Comparison of ENCODE assay signal across 3 fruit fly cellular contexts in the genomic region with DNA sequence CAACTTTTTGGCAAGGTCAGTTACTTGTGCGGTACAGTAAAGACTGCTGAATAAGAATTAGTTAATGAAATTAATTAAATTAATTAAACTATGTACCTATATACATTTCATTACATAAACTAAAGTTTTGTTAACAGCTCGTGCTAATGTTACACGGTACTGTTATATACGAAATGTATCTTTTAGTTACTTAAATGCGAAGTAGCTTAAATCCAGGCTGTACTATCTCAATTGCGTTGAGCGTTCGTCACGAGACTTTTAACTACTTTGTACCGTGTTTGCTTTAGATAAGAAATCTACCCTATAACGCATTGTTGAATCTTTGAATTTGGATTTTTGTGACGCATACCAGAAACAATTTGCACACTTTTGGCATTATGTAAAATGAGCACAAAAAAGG.
TF ChIP-seq lines count a peak whose summit lies in the region.

No protein-coding gene starts in this region.

- TF ChIP-seq CTCF in whole organism, embryonic (GFP tag; optimal IDR thresholded peaks at IDR 0.05; lab: Kevin White, UChicago) = no peak

TF ChIP-seq in whole organism, adult, 20 proteins besides CTCF, POLR2A, EP300 and RAD21:
- no peak for TF ChIP-seq cnc (optimal IDR thresholded peaks at IDR 0.05; lab: Kevin White, UChicago)
- TF ChIP-seq CG14711 (tag; optimal IDR thresholded peaks at IDR 0.05; lab: Kevin White, UChicago) = peak; percentile 54
- TF ChIP-seq Clk (GFP tag; optimal IDR thresholded peaks at IDR 0.05; lab: Kevin White, UChicago) = no peak

TF ChIP-seq in whole organism, embryonic, 481 proteins besides CTCF, POLR2A, EP300 and RAD21 (continues in another document):
- TF ChIP-seq lmd (GFP tag; IDR thresholded peaks at IDR 0.05; lab: Robert Waterston, UW) (peak; percentile 52; the same call in 1 of the 2 replicates), D19B (GFP tag; optimal IDR thresholded peaks at IDR 0.05; lab: Kevin White, UChicago) (peak; percentile 39), ranshi (GFP tag; IDR thresholded peaks at IDR 0.05; lab: Robert Waterston, UW) (0 out of 2 replicates have a peak, but pooled peaks have one; percentile 53), Blimp-1 (GFP tag; optimal IDR thresholded peaks at IDR 0.05; lab: Kevin White, UChicago) (peak; percentile 5), esg (GFP tag; conservative IDR thresholded peaks at IDR 0.05; lab: Robert Waterston, UW) (no peak), Deaf1 (tag; optimal IDR thresholded peaks at IDR 0.05; lab: Kevin White, UChicago) (no peak), scrt (GFP tag; optimal IDR thresholded peaks at IDR 0.05; lab: Kevin White, UChicago) (no peak), chif (GFP tag; optimal IDR thresholded peaks at IDR 0.05; lab: Kevin White, UChicago) (no peak), CG17612 (GFP tag; IDR thresholded peaks at IDR 0.05; lab: Robert Waterston, UW) (no peak), CG1603 (tag; optimal IDR thresholded peaks at IDR 0.05; lab: Kevin White, UChicago) (no peak), gcm (GFP tag; optimal IDR thresholded peaks at IDR 0.05; lab: Kevin White, UChicago) (no peak), pros (GFP tag; optimal IDR thresholded peaks at IDR 0.05; lab: Kevin White, UChicago) (no peak), CG10209 (GFP tag; optimal IDR thresholded peaks at IDR 0.05; lab: Kevin White, UChicago) (peak; percentile 37), CG3407 (GFP tag; optimal IDR thresholded peaks at IDR 0.05; lab: Kevin White, UChicago) (no peak), CG9609 (GFP tag; optimal IDR thresholded peaks at IDR 0.05; lab: Kevin White, UChicago) (no peak), CG15696 (tag; optimal IDR thresholded peaks at IDR 0.05; lab: Kevin White, UChicago) (no peak), CG42726 (GFP tag; IDR thresholded peaks at IDR 0.05; lab: Robert Waterston, UW; ENCODE audit: partially characterized antibody) (no peak), CG10321 (GFP tag; IDR thresholded peaks at IDR 0.05; lab: Robert Waterston, UW) (no peak), Poxn (GFP tag; IDR thresholded peaks at IDR 0.05; lab: Robert Waterston, UW) (no peak), CG2889 (GFP tag; IDR thresholded peaks at IDR 0.05; lab: Robert Waterston, UW) (no peak), tap (tag; optimal IDR thresholded peaks at IDR 0.05; lab: Kevin White, UChicago) (peak; percentile 19), Ptx1 (GFP tag; IDR thresholded peaks at IDR 0.05; lab: Robert Waterston, UW) (peak; percentile 35; the same call in 1 of the 2 replicates), CG7786 (GFP tag; optimal IDR thresholded peaks at IDR 0.05; lab: Kevin White, UChicago) (no peak), slbo (GFP tag; IDR thresholded peaks at IDR 0.05; lab: Robert Waterston, UW) (peak; percentile 69), bcd (GFP tag; optimal IDR thresholded peaks at IDR 0.05; lab: Kevin White, UChicago) (peak; percentile 16), caup (GFP tag; optimal IDR thresholded peaks at IDR 0.05; lab: Kevin White, UChicago; ENCODE audit: severe bottlenecking) (peak; percentile 41), inv (GFP tag; IDR thresholded peaks at IDR 0.05; lab: Robert Waterston, UW; ENCODE audit: partially characterized antibody) (no peak), kah (GFP tag; optimal IDR thresholded peaks at IDR 0.05; lab: Kevin White, UChicago) (no peak), Hmx (GFP tag; optimal IDR thresholded peaks at IDR 0.05; lab: Kevin White, UChicago) (peak; percentile 50), lab (GFP tag; optimal IDR thresholded peaks at IDR 0.05; lab: Kevin White, UChicago) (peak; percentile 57), dysf (GFP tag; IDR thresholded peaks at IDR 0.05; lab: Robert Waterston, UW) (peak; percentile 56; the same call in 2 of the 3 replicates), fu2 (GFP tag; optimal IDR thresholded peaks at IDR 0.05; lab: Kevin White, UChicago) (peak; percentile 9), CG3281 (GFP tag; optimal IDR thresholded peaks at IDR 0.05; lab: Kevin White, UChicago) (peak; percentile 67), row (GFP tag; IDR thresholded peaks at IDR 0.05; lab: Robert Waterston, UW) (peak; percentile 75), NC2β (GFP tag; optimal IDR thresholded peaks at IDR 0.05; lab: Kevin White, UChicago) (no peak), CG7372 (GFP tag; IDR thresholded peaks at IDR 0.05; lab: Robert Waterston, UW) (no peak), CG10654 (GFP tag; optimal IDR thresholded peaks at IDR 0.05; lab: Kevin White, UChicago) (no peak), BtbVII (GFP tag; optimal IDR thresholded peaks at IDR 0.05; lab: Kevin White, UChicago) (peak; percentile 43), bsh (GFP tag; optimal IDR thresholded peaks at IDR 0.05; lab: Kevin White, UChicago) (no peak), CG18599 (GFP tag; optimal IDR thresholded peaks at IDR 0.05; lab: Kevin White, UChicago) (peak; percentile 72), chinmo (GFP tag; IDR thresholded peaks at IDR 0.05; lab: Robert Waterston, UW; ENCODE audit: partially characterized antibody) (no peak)

TF ChIP-seq in whole organism, prepupa, 60 proteins besides CTCF, POLR2A, EP300 and RAD21:
- TF ChIP-seq fkh (GFP tag; optimal IDR thresholded peaks at IDR 0.05; lab: Kevin White, UChicago) (peak; percentile 49), CG3032 (tag; optimal IDR thresholded peaks at IDR 0.05; lab: Kevin White, UChicago) (no peak)
